Fruit fly (Drosophila melanogaster) whole organism, embryonic: ENCODE measurements around the gene Swip-1.

Source experiments
- CG10267 ChIP-seq: fragments of 200-800 bp; sonication (Bioruptor generic); optimal IDR thresholded peaks from 2 replicates; lab custom pipeline; 2018; ENCODE audit warnings: missing biosample characterization, mild to moderate bottlenecking, missing genetic modification characterization, moderate library complexity
- CG10321 ChIP-seq: fragments of 200-800 bp; sonication (Bioruptor generic); IDR thresholded peaks from 2 replicates; pipeline ENCODE4 v1.3.6; 2022; ENCODE audit warnings: missing biosample characterization, missing genetic modification characterization
- CG13424 ChIP-seq: fragments of 200-800 bp; sonication (Bioruptor generic); optimal IDR thresholded peaks from 2 replicates; lab custom pipeline; 2019; ENCODE audit warnings: missing biosample characterization, mild to moderate bottlenecking, missing genetic modification characterization, moderate library complexity
- CG14710 ChIP-seq: fragments of 200-800 bp; sonication (Bioruptor generic); optimal IDR thresholded peaks from 3 replicates; lab custom pipeline; 2019; ENCODE audit warnings: missing biosample characterization, mild to moderate bottlenecking, missing genetic modification characterization, moderate library complexity
- CG1647 ChIP-seq: fragments of 200-800 bp; sonication (Bioruptor generic); optimal IDR thresholded peaks from 3 replicates; lab custom pipeline; 2016; ENCODE audit warnings: missing biosample characterization, missing genetic modification characterization
- CG17186 ChIP-seq: fragments of 200-800 bp; sonication (Bioruptor generic); optimal IDR thresholded peaks from 3 replicates; lab custom pipeline; 2017; ENCODE audit warnings: missing biosample characterization, missing genetic modification reagents, missing genetic modification characterization
- CG17802 ChIP-seq: fragments of 200-800 bp; sonication (Bioruptor generic); optimal IDR thresholded peaks from 2 replicates; lab custom pipeline; 2018; ENCODE audit warnings: missing biosample characterization, mild to moderate bottlenecking, missing genetic modification characterization, moderate library complexity
- CG18262 ChIP-seq: fragments of 200-800 bp; optimal IDR thresholded peaks from 3 replicates; lab custom pipeline; 2019; ENCODE audit warnings: missing biosample characterization, mild to moderate bottlenecking, missing genetic modification characterization, moderate library complexity
- CG2120 ChIP-seq: fragments of 200-800 bp; sonication (Bioruptor generic); optimal IDR thresholded peaks from 3 replicates; lab custom pipeline; 2016; ENCODE audit warnings: missing biosample characterization, missing genetic modification characterization
- CG6272 ChIP-seq: fragments of 200-800 bp; sonication (Bioruptor generic); IDR thresholded peaks from 2 replicates; pipeline ENCODE4 v1.3.6; 2022; ENCODE audit warnings: missing biosample characterization, missing genetic modification characterization
- CG6791 ChIP-seq: fragments of 200-800 bp; sonication (Bioruptor generic); IDR thresholded peaks from 3 replicates; pipeline ENCODE4 v1.3.6; 2022; ENCODE audit warnings: missing biosample characterization, missing genetic modification characterization; ENCODE audit not compliant: partially characterized antibody
- CG7357 ChIP-seq: fragments of 200-800 bp; sonication (Bioruptor generic); IDR thresholded peaks from 3 replicates; pipeline ENCODE4 v1.3.6; 2022; ENCODE audit warnings: missing biosample characterization, missing genetic modification characterization
- CG7839 ChIP-seq: fragments of 200-800 bp; sonication (Bioruptor generic); optimal IDR thresholded peaks from 3 replicates; lab custom pipeline; 2018; ENCODE audit warnings: missing biosample characterization, mild to moderate bottlenecking, missing genetic modification characterization, moderate library complexity
- CG8290 ChIP-seq, 3 experiments: fragments of 200-800 bp; sonication (Bioruptor generic); optimal IDR thresholded peaks; 2 replicates each; lab custom pipeline; 2016 to 2019; ENCODE audit warnings: missing biosample characterization in 3 of 3, missing genetic modification characterization in 3 of 3, mild to moderate bottlenecking in 2 of 3, moderate library complexity in 1 of 3
- CG8765 ChIP-seq: fragments of 200-800 bp; sonication (Bioruptor generic); IDR thresholded peaks from 2 replicates; pipeline ENCODE4 v1.3.6; 2022; ENCODE audit warnings: missing biosample characterization, missing genetic modification characterization
- CG9437 ChIP-seq: fragments of 200-800 bp; sonication (Bioruptor generic); optimal IDR thresholded peaks from 2 replicates; lab custom pipeline; 2018; ENCODE audit warnings: missing biosample characterization, mild to moderate bottlenecking, missing genetic modification characterization
- CG9727 ChIP-seq: fragments of 200-800 bp; sonication (Bioruptor generic); optimal IDR thresholded peaks from 3 replicates; lab custom pipeline; 2017; ENCODE audit warnings: missing biosample characterization, mild to moderate bottlenecking, missing genetic modification characterization
- CG9876 ChIP-seq: fragments of 200-800 bp; sonication (Bioruptor generic); optimal IDR thresholded peaks from 2 replicates; lab custom pipeline; 2016; ENCODE audit warnings: missing biosample characterization, missing genetic modification characterization
- D19A ChIP-seq: fragments of 200-800 bp; optimal IDR thresholded peaks from 3 replicates; lab custom pipeline; 2019; ENCODE audit warnings: missing biosample characterization, mild to moderate bottlenecking, missing genetic modification characterization, moderate library complexity
- Dref ChIP-seq: fragments of 200-800 bp; sonication (Bioruptor generic); IDR thresholded peaks from 2 replicates; pipeline ENCODE4 v1.3.6; 2022; ENCODE audit warnings: missing biosample characterization, missing genetic modification characterization
- Nf-YB ChIP-seq: fragments of 200-800 bp; sonication (Bioruptor generic); optimal IDR thresholded peaks from 3 replicates; lab custom pipeline; 2019; ENCODE audit warnings: missing biosample characterization, mild to moderate bottlenecking, missing genetic modification characterization, moderate library complexity
- Sox100B ChIP-seq: fragments of 200-800 bp; sonication (Bioruptor generic); optimal IDR thresholded peaks from 3 replicates; lab custom pipeline; 2018; ENCODE audit warnings: missing biosample characterization, mild to moderate bottlenecking, missing genetic modification characterization
- Sry-δ ChIP-seq: fragments of 200-800 bp; sonication (Bioruptor generic); optimal IDR thresholded peaks from 2 replicates; lab custom pipeline; 2016; ENCODE audit warnings: missing biosample characterization, missing genetic modification characterization
- Vsx1 ChIP-seq: fragments of 200-800 bp; sonication (Bioruptor generic); optimal IDR thresholded peaks from 2 replicates; lab custom pipeline; 2017; ENCODE audit warnings: missing biosample characterization, mild to moderate bottlenecking, missing genetic modification characterization, missing genetic modification reagents
- Xbp1 ChIP-seq: fragments of 200-800 bp; sonication (Bioruptor generic); optimal IDR thresholded peaks from 3 replicates; lab custom pipeline; 2016; ENCODE audit warnings: missing biosample characterization, mild to moderate bottlenecking, missing genetic modification characterization
- ac ChIP-seq: fragments of 200-800 bp; sonication (Bioruptor generic); optimal IDR thresholded peaks from 3 replicates; lab custom pipeline; 2017; ENCODE audit warnings: missing biosample characterization, mild to moderate bottlenecking, missing genetic modification characterization
- ara ChIP-seq: fragments of 200-800 bp; sonication (Bioruptor generic); IDR thresholded peaks from 2 replicates; pipeline ENCODE4 v1.3.6; 2022; ENCODE audit warnings: missing biosample characterization, missing genetic modification characterization
- ato ChIP-seq: fragments of 200-800 bp; sonication (Bioruptor generic); IDR thresholded peaks from 2 replicates; pipeline ENCODE4 v1.3.6; 2022; ENCODE audit warnings: missing biosample characterization, missing genetic modification characterization; ENCODE audit not compliant: partially characterized antibody
- disco-r ChIP-seq: fragments of 200-800 bp; sonication (Bioruptor generic); optimal IDR thresholded peaks from 2 replicates; lab custom pipeline; 2016; ENCODE audit warnings: missing biosample characterization, missing genetic modification characterization
- eve ChIP-seq, 2 experiments: fragments of >200 bp; optimal IDR thresholded peaks; 2 replicates each; lab custom pipeline; 2017; ENCODE audit warnings: missing biosample characterization in 2 of 2, missing genetic modification characterization in 2 of 2
- exex ChIP-seq: fragments of 200-800 bp; sonication (Bioruptor generic); optimal IDR thresholded peaks from 4 replicates; lab custom pipeline; 2018; ENCODE audit warnings: missing biosample characterization, mild to moderate bottlenecking, missing genetic modification characterization, moderate library complexity
- fd96Cb ChIP-seq: fragments of 200-800 bp; sonication (Bioruptor generic); optimal IDR thresholded peaks from 2 replicates; lab custom pipeline; 2018; ENCODE audit warnings: missing biosample characterization, mild to moderate bottlenecking, missing genetic modification characterization, moderate library complexity
- gem ChIP-seq: fragments of 200-800 bp; sonication (Bioruptor generic); optimal IDR thresholded peaks from 2 replicates; lab custom pipeline; 2019; ENCODE audit warnings: missing biosample characterization, mild to moderate bottlenecking, missing genetic modification characterization, moderate library complexity
- grau ChIP-seq: fragments of 200-800 bp; optimal IDR thresholded peaks from 3 replicates; lab custom pipeline; 2019; ENCODE audit warnings: missing biosample characterization, mild to moderate bottlenecking, missing genetic modification characterization, moderate library complexity
- knrl ChIP-seq: fragments of 200-800 bp; sonication (Bioruptor generic); IDR thresholded peaks from 3 replicates; pipeline ENCODE4 v1.3.6; 2022; ENCODE audit warnings: missing biosample characterization, missing genetic modification characterization; ENCODE audit not compliant: partially characterized antibody
- mam ChIP-seq: fragments of 200-800 bp; sonication (Bioruptor generic); optimal IDR thresholded peaks from 3 replicates; lab custom pipeline; 2016; ENCODE audit warnings: missing biosample characterization, missing genetic modification characterization
- nmo ChIP-seq: fragments of 200-800 bp; sonication (Bioruptor generic); optimal IDR thresholded peaks from 2 replicates; lab custom pipeline; 2018; ENCODE audit warnings: missing biosample characterization, mild to moderate bottlenecking, missing genetic modification characterization, moderate library complexity
- pho ChIP-seq: fragments of 200-800 bp; sonication (Bioruptor generic); optimal IDR thresholded peaks from 2 replicates; lab custom pipeline; 2016; ENCODE audit warnings: missing biosample characterization, missing genetic modification characterization
- pnt ChIP-seq: fragments of 200-800 bp; sonication (Bioruptor generic); optimal IDR thresholded peaks from 3 replicates; lab custom pipeline; 2016; ENCODE audit warnings: missing biosample characterization, missing genetic modification characterization
- salm ChIP-seq: fragments of 200-800 bp; sonication (Bioruptor generic); optimal IDR thresholded peaks from 2 replicates; lab custom pipeline; 2018; ENCODE audit warnings: missing biosample characterization, mild to moderate bottlenecking, missing genetic modification characterization
- scrt ChIP-seq: fragments of 200-800 bp; sonication (Bioruptor generic); optimal IDR thresholded peaks from 2 replicates; lab custom pipeline; 2018; ENCODE audit warnings: missing biosample characterization, mild to moderate bottlenecking, missing genetic modification characterization, moderate library complexity
- shn ChIP-seq: fragments of 200-800 bp; sonication (Bioruptor generic); optimal IDR thresholded peaks from 3 replicates; lab custom pipeline; 2016; ENCODE audit warnings: missing biosample characterization, missing genetic modification characterization
- sna ChIP-seq: fragments of 200-800 bp; sonication (Bioruptor generic); IDR thresholded peaks from 2 replicates; pipeline ENCODE4 v1.3.6; 2022; ENCODE audit warnings: missing biosample characterization, missing genetic modification characterization; ENCODE audit not compliant: partially characterized antibody
- tll ChIP-seq, 2 experiments: fragments of 200-800 bp in 1 of 2; fragments of >200 bp in 1 of 2; sonication (Bioruptor generic) in 1 of 2; optimal IDR thresholded peaks; 2 replicates each; lab custom pipeline; 2017 to 2019; ENCODE audit warnings: missing biosample characterization in 2 of 2, missing genetic modification characterization in 2 of 2, mild to moderate bottlenecking in 1 of 2, moderate library complexity in 1 of 2
- unc-4 ChIP-seq: fragments of 200-800 bp; sonication (Bioruptor generic); IDR thresholded peaks from 2 replicates; pipeline ENCODE4 v1.3.6; 2022; ENCODE audit warnings: missing biosample characterization, missing genetic modification characterization; ENCODE audit not compliant: partially characterized antibody
- vnd ChIP-seq: fragments of 200-800 bp; sonication (Bioruptor generic); IDR thresholded peaks from 3 replicates; pipeline ENCODE4 v1.3.6; 2022; ENCODE audit warnings: missing biosample characterization, missing genetic modification characterization; ENCODE audit not compliant: partially characterized antibody
- zfh2 ChIP-seq: fragments of 200-800 bp; sonication (Bioruptor generic); optimal IDR thresholded peaks from 2 replicates; lab custom pipeline; 2016; ENCODE audit warnings: missing biosample characterization, missing genetic modification characterization

Swip-1 gene

dm6 chr2L:18968370-18969105, 18.5 kb downstream of the Swip-1 start, which contains the start of the genes Nak and Tango6 (continued):
- TF ChIP-seq knrl (peak; percentile 96), Xbp1 (GFP tag; lab: Kevin White, UChicago) (peak; percentile 23), sna (GFP tag; lab: Robert Waterston, UW) (peak; percentile 98), ato (GFP tag; lab: Robert Waterston, UW) (peak; percentile 62; the same call in 1 of the 2 replicates), disco-r (GFP tag; lab: Kevin White, UChicago) (peak; percentile 23), CG8290 (GFP tag; optimal IDR thresholded peaks at IDR 0.05; lab: Kevin White, UChicago) (peak; percentile 24), CG8290 (tag; optimal IDR thresholded peaks at IDR 0.05; lab: Kevin White, UChicago) (peak; percentile 14 to 51), CG2120 (peak; percentile 58), shn (GFP tag; lab: Kevin White, UChicago) (peak; percentile 23), gem (tag; lab: Kevin White, UChicago) (peak; percentile 50), vnd (GFP tag; lab: Robert Waterston, UW) (peak; percentile 96), fd96Cb (no peak), exex (tag; lab: Kevin White, UChicago) (peak; percentile 9), CG10267 (tag; lab: Kevin White, UChicago) (peak; percentile 76), CG1647 (peak; percentile 11), salm (tag; lab: Kevin White, UChicago) (no peak), Sox100B (GFP tag; lab: Kevin White, UChicago) (peak; percentile 13), CG6791 (peak; percentile 83), grau (tag; lab: Kevin White, UChicago) (peak; percentile 51), CG9876 (peak; percentile 3), Sry-δ (GFP tag; lab: Kevin White, UChicago) (peak; percentile 96), scrt (no peak), mam (peak; percentile 52), CG7357 (no peak), eve (GFP tag; optimal IDR thresholded peaks at IDR 0.05; lab: Kevin White, UChicago) (no peak), ac (GFP tag; lab: Kevin White, UChicago) (no peak), CG14710 (peak; percentile 80), CG18262 (tag; lab: Kevin White, UChicago) (peak; percentile 32), CG13424 (tag; lab: Kevin White, UChicago) (peak; percentile 41), CG9437 (GFP tag; lab: Kevin White, UChicago) (no peak), tll (GFP tag; optimal IDR thresholded peaks at IDR 0.05; lab: Kevin White, UChicago) (peak; percentile 49 to 87), ara (GFP tag; lab: Robert Waterston, UW) (no peak), CG8765 (no peak), unc-4 (GFP tag; lab: Robert Waterston, UW) (peak; percentile 96), D19A (tag; lab: Kevin White, UChicago) (no peak), CG6272 (0 out of 2 replicates have a peak, but pooled peaks have one; percentile 21), Vsx1 (GFP tag; lab: Kevin White, UChicago) (peak; percentile 100), CG10321 (GFP tag; lab: Robert Waterston, UW) (peak; percentile 27; the same call in 1 of the 2 replicates), Nf-YB (GFP tag; lab: Kevin White, UChicago) (peak; percentile 16), pho (GFP tag; lab: Kevin White, UChicago) (peak; percentile 32), CG17802 (peak; percentile 48), Dref (GFP tag; lab: Robert Waterston, UW) (peak; percentile 73), CG17186 (peak; percentile 97), zfh2 (GFP tag; lab: Kevin White, UChicago) (peak; percentile 47), CG9727 (GFP tag; lab: Kevin White, UChicago) (peak; percentile 11), nmo (GFP tag; lab: Kevin White, UChicago) (peak; percentile 81), pnt (peak; percentile 0), CG7839 (tag; lab: Kevin White, UChicago) (peak; percentile 16)
